Worm (Caenorhabditis elegans): ENCODE results near the gene clec-83.

- TF ChIP-seq him-1 (tag; optimal IDR thresholded peaks at IDR 0.05): no peak
- TF ChIP-seq W03F9.2 (tag; optimal IDR thresholded peaks at IDR 0.05): no peak
Observed at ce11 chrIV:2850586-2850985, 9.3 kb upstream of the clec-83 start, which contains the start of gene clec-85.

Measured in whole organism, L4/young adult.